Fruit fly (Drosophila melanogaster) whole organism, embryonic: ENCODE data around the gene pico.
A peak's percentile ranks its signal among the peaks of the same experiment; 100 is the strongest.

Experiments
- Abd-B ChIP-seq: fragments of 200-800 bp; sonication (Bioruptor generic); optimal IDR thresholded peaks from 2 replicates; lab custom pipeline; 2018; ENCODE audit warnings: missing biosample characterization, mild to moderate bottlenecking, missing genetic modification characterization, moderate library complexity
- BtbVII ChIP-seq: fragments of 200-800 bp; sonication (Bioruptor generic); optimal IDR thresholded peaks from 3 replicates; lab custom pipeline; 2017; ENCODE audit warnings: missing biosample characterization, mild to moderate bottlenecking, missing genetic modification characterization
- CG10462 ChIP-seq: fragments of 200-800 bp; sonication (Bioruptor generic); optimal IDR thresholded peaks from 2 replicates; lab custom pipeline; 2016; ENCODE audit warnings: missing biosample characterization, missing genetic modification characterization
- CG10543 ChIP-seq: fragments of 200-800 bp; sonication (Bioruptor generic); optimal IDR thresholded peaks from 3 replicates; lab custom pipeline; 2017; ENCODE audit warnings: missing biosample characterization, mild to moderate bottlenecking, missing genetic modification characterization, moderate library complexity
- CG12219 ChIP-seq: fragments of 200-800 bp; sonication (Bioruptor generic); optimal IDR thresholded peaks from 3 replicates; lab custom pipeline; 2018; ENCODE audit warnings: missing biosample characterization, mild to moderate bottlenecking, missing genetic modification characterization
- CG13123 ChIP-seq: fragments of 200-800 bp; sonication (Bioruptor generic); optimal IDR thresholded peaks from 2 replicates; lab custom pipeline; 2016; ENCODE audit warnings: missing biosample characterization, missing genetic modification characterization
- CG13624 ChIP-seq: fragments of 200-800 bp; sonication (Bioruptor generic); optimal IDR thresholded peaks from 2 replicates; lab custom pipeline; 2016; ENCODE audit warnings: missing biosample characterization, missing genetic modification characterization
- CG13894 ChIP-seq: fragments of 200-800 bp; sonication (Bioruptor generic); optimal IDR thresholded peaks from 3 replicates; lab custom pipeline; 2018; ENCODE audit warnings: missing biosample characterization, mild to moderate bottlenecking, missing genetic modification characterization, moderate library complexity
- CG14441 ChIP-seq: fragments of 200-800 bp; sonication (Bioruptor generic); IDR thresholded peaks from 2 replicates; pipeline ENCODE4 v1.3.6; 2022; ENCODE audit warnings: missing biosample characterization, missing genetic modification characterization
- CG15011 ChIP-seq: fragments of 200-800 bp; sonication (Bioruptor generic); optimal IDR thresholded peaks from 3 replicates; lab custom pipeline; 2018; ENCODE audit warnings: missing biosample characterization, mild to moderate bottlenecking, missing genetic modification characterization
- CG15269 ChIP-seq: fragments of 200-800 bp; sonication (Bioruptor generic); optimal IDR thresholded peaks from 2 replicates; lab custom pipeline; 2018; ENCODE audit warnings: missing biosample characterization, mild to moderate bottlenecking, missing genetic modification characterization, moderate library complexity
- CG15696 ChIP-seq: fragments of 200-800 bp; sonication (Bioruptor generic); optimal IDR thresholded peaks from 2 replicates; lab custom pipeline; 2019; ENCODE audit warnings: missing biosample characterization, mild to moderate bottlenecking, missing genetic modification characterization, moderate library complexity
- CG17829 ChIP-seq: fragments of 200-800 bp; optimal IDR thresholded peaks from 2 replicates; lab custom pipeline; 2019; ENCODE audit warnings: missing biosample characterization, mild to moderate bottlenecking, missing genetic modification characterization, moderate library complexity
- CG3065 ChIP-seq: fragments of 200-800 bp; sonication (Bioruptor generic); optimal IDR thresholded peaks from 2 replicates; lab custom pipeline; 2016; ENCODE audit warnings: missing biosample characterization, missing genetic modification characterization
- CG3995 ChIP-seq: fragments of 200-800 bp; sonication (Bioruptor generic); optimal IDR thresholded peaks from 3 replicates; lab custom pipeline; 2016; ENCODE audit warnings: missing biosample characterization, missing genetic modification characterization
- CG8359 ChIP-seq: fragments of 200-800 bp; sonication (Bioruptor generic); optimal IDR thresholded peaks from 2 replicates; lab custom pipeline; 2017; ENCODE audit warnings: missing biosample characterization, mild to moderate bottlenecking, missing genetic modification characterization, borderline replicate concordance
- CHES-1-like ChIP-seq: fragments of 200-800 bp; sonication (Bioruptor generic); optimal IDR thresholded peaks from 2 replicates; lab custom pipeline; 2016; ENCODE audit warnings: missing biosample characterization, missing genetic modification characterization
- Dad ChIP-seq: fragments of 200-800 bp; sonication (Bioruptor generic); optimal IDR thresholded peaks from 3 replicates; lab custom pipeline; 2016; ENCODE audit warnings: missing biosample characterization, missing genetic modification characterization
- E2f1 ChIP-seq: fragments of 200-800 bp; sonication (Bioruptor generic); IDR thresholded peaks from 2 replicates; pipeline ENCODE4 v1.3.6; 2022; ENCODE audit warnings: missing biosample characterization, missing genetic modification characterization
- Fer1 ChIP-seq: fragments of 200-800 bp; sonication (Bioruptor generic); optimal IDR thresholded peaks from 2 replicates; lab custom pipeline; 2017; ENCODE audit warnings: missing biosample characterization, mild to moderate bottlenecking, missing genetic modification characterization
- HLHmδ ChIP-seq: fragments of 200-800 bp; sonication (Bioruptor generic); optimal IDR thresholded peaks from 2 replicates; lab custom pipeline; 2018; ENCODE audit warnings: missing biosample characterization, mild to moderate bottlenecking, missing genetic modification characterization, moderate library complexity
- Hey ChIP-seq: fragments of 200-800 bp; sonication (Bioruptor generic); optimal IDR thresholded peaks from 3 replicates; lab custom pipeline; 2018; ENCODE audit warnings: missing biosample characterization, mild to moderate bottlenecking, missing genetic modification characterization
- Mrtf ChIP-seq: fragments of 200-800 bp; sonication (Bioruptor generic); IDR thresholded peaks from 3 replicates; pipeline ENCODE4 v1.3.6; 2022; ENCODE audit warnings: missing biosample characterization, missing genetic modification characterization
- Nf-YA ChIP-seq: fragments of 200-800 bp; sonication (Bioruptor generic); IDR thresholded peaks from 2 replicates; pipeline ENCODE4 v1.3.6; 2022; ENCODE audit warnings: missing biosample characterization, missing genetic modification characterization
- NfI ChIP-seq: fragments of 200-800 bp; sonication (Bioruptor generic); optimal IDR thresholded peaks from 3 replicates; lab custom pipeline; 2018; ENCODE audit warnings: missing biosample characterization, mild to moderate bottlenecking, missing genetic modification characterization, moderate library complexity
- Oaz ChIP-seq: fragments of 200-800 bp; sonication (Bioruptor generic); IDR thresholded peaks from 2 replicates; pipeline ENCODE4 v1.3.6; 2022; ENCODE audit warnings: missing biosample characterization, missing genetic modification characterization
- Pdp1 ChIP-seq, 2 experiments: fragments of 200-800 bp; sonication (Bioruptor generic); optimal IDR thresholded peaks; 3 replicates each; lab custom pipeline; 2016; ENCODE audit warnings: missing biosample characterization in 2 of 2, missing genetic modification characterization in 2 of 2, mild to moderate bottlenecking in 1 of 2, moderate library complexity in 1 of 2
- Ravus ChIP-seq: fragments of 200-800 bp; sonication (Bioruptor generic); IDR thresholded peaks from 2 replicates; pipeline ENCODE4 v1.3.6; 2022; ENCODE audit warnings: missing biosample characterization, missing genetic modification characterization
- Spps ChIP-seq: fragments of 200-800 bp; sonication (Bioruptor generic); optimal IDR thresholded peaks from 2 replicates; lab custom pipeline; 2018; ENCODE audit warnings: missing biosample characterization, mild to moderate bottlenecking, missing genetic modification characterization
- Sry-β ChIP-seq: fragments of 200-800 bp; sonication (Bioruptor generic); optimal IDR thresholded peaks from 2 replicates; lab custom pipeline; 2018; ENCODE audit warnings: missing biosample characterization, mild to moderate bottlenecking, missing genetic modification characterization, moderate library complexity
- Usf ChIP-seq: fragments of 200-800 bp; sonication (Bioruptor generic); optimal IDR thresholded peaks from 2 replicates; lab custom pipeline; 2017; ENCODE audit warnings: missing genotype, missing biosample characterization, missing genetic modification characterization
- cad ChIP-seq: fragments of >200 bp; optimal IDR thresholded peaks from 2 replicates; lab custom pipeline; 2017; ENCODE audit warnings: missing biosample characterization, missing genetic modification characterization
- chif ChIP-seq, 2 experiments: fragments of 200-800 bp; sonication (Bioruptor generic); optimal IDR thresholded peaks; 3 replicates each; lab custom pipeline; 2016; ENCODE audit warnings: missing biosample characterization in 2 of 2, missing genetic modification characterization in 2 of 2
- emc ChIP-seq: fragments of 200-800 bp; sonication (Bioruptor generic); optimal IDR thresholded peaks from 2 replicates; lab custom pipeline; 2016; ENCODE audit warnings: missing biosample characterization, missing genetic modification characterization
- en ChIP-seq: fragments of 200-800 bp; sonication (Bioruptor generic); optimal IDR thresholded peaks from 2 replicates; lab custom pipeline; 2016; ENCODE audit warnings: missing biosample characterization, missing genetic modification characterization
- gsb-n ChIP-seq: fragments of 200-800 bp; sonication (Bioruptor generic); optimal IDR thresholded peaks from 3 replicates; lab custom pipeline; 2018; ENCODE audit warnings: missing biosample characterization, mild to moderate bottlenecking, missing genetic modification characterization
- hbn ChIP-seq: fragments of 200-800 bp; sonication (Bioruptor generic); IDR thresholded peaks from 2 replicates; pipeline ENCODE4 v1.3.6; 2022; ENCODE audit warnings: missing biosample characterization, missing genetic modification characterization; ENCODE audit not compliant: partially characterized antibody
- ind ChIP-seq: fragments of 200-800 bp; sonication (Bioruptor generic); optimal IDR thresholded peaks from 3 replicates; lab custom pipeline; 2016; ENCODE audit warnings: missing biosample characterization, missing genetic modification characterization
- inv ChIP-seq: fragments of 200-800 bp; sonication (Bioruptor generic); IDR thresholded peaks from 2 replicates; pipeline ENCODE4 v1.3.6; 2022; ENCODE audit warnings: missing biosample characterization, missing genetic modification characterization; ENCODE audit not compliant: partially characterized antibody
- kni ChIP-seq: fragments of 200-800 bp; sonication (Bioruptor generic); optimal IDR thresholded peaks from 3 replicates; lab custom pipeline; 2017; ENCODE audit warnings: mild to moderate bottlenecking, missing biosample characterization, missing genetic modification reagents, missing genetic modification characterization
- knrl ChIP-seq: fragments of 200-800 bp; sonication (Bioruptor generic); IDR thresholded peaks from 3 replicates; pipeline ENCODE4 v1.3.6; 2022; ENCODE audit warnings: missing biosample characterization, missing genetic modification characterization; ENCODE audit not compliant: partially characterized antibody
- onecut ChIP-seq: fragments of 200-800 bp; sonication (Bioruptor generic); IDR thresholded peaks from 2 replicates; pipeline ENCODE4 v1.3.6; 2022; ENCODE audit warnings: missing biosample characterization, missing genetic modification characterization
- p53 ChIP-seq: fragments of 200-800 bp; sonication (Bioruptor generic); optimal IDR thresholded peaks from 2 replicates; lab custom pipeline; 2016; ENCODE audit warnings: missing biosample characterization, missing genetic modification characterization
- pfk ChIP-seq: fragments of 200-800 bp; sonication (Bioruptor generic); optimal IDR thresholded peaks from 2 replicates; lab custom pipeline; 2018; ENCODE audit warnings: missing biosample characterization, mild to moderate bottlenecking, missing genetic modification characterization, moderate library complexity
- pzg ChIP-seq: fragments of 200-800 bp; sonication (Bioruptor generic); optimal IDR thresholded peaks from 3 replicates; lab custom pipeline; 2018; ENCODE audit warnings: missing biosample characterization, mild to moderate bottlenecking, missing genetic modification characterization, moderate library complexity
- rib ChIP-seq: fragments of 200-800 bp; sonication (Bioruptor generic); IDR thresholded peaks from 2 replicates; pipeline ENCODE4 v1.3.6; 2022; ENCODE audit warnings: missing biosample characterization, missing genetic modification characterization
- sens-2 ChIP-seq: fragments of 200-800 bp; sonication (Bioruptor generic); IDR thresholded peaks from 2 replicates; pipeline ENCODE4 v1.3.6; 2022; ENCODE audit warnings: missing biosample characterization, missing genetic modification characterization
- wek ChIP-seq: fragments of 200-800 bp; sonication (Bioruptor generic); optimal IDR thresholded peaks from 3 replicates; lab custom pipeline; 2018; ENCODE audit warnings: missing biosample characterization, mild to moderate bottlenecking, missing genetic modification characterization, moderate library complexity
- zfh1 ChIP-seq: fragments of 200-800 bp; sonication (Bioruptor generic); IDR thresholded peaks from 3 replicates; pipeline ENCODE4 v1.3.6; 2022; ENCODE audit warnings: missing biosample characterization, missing genetic modification characterization

The pico gene

DNA sequence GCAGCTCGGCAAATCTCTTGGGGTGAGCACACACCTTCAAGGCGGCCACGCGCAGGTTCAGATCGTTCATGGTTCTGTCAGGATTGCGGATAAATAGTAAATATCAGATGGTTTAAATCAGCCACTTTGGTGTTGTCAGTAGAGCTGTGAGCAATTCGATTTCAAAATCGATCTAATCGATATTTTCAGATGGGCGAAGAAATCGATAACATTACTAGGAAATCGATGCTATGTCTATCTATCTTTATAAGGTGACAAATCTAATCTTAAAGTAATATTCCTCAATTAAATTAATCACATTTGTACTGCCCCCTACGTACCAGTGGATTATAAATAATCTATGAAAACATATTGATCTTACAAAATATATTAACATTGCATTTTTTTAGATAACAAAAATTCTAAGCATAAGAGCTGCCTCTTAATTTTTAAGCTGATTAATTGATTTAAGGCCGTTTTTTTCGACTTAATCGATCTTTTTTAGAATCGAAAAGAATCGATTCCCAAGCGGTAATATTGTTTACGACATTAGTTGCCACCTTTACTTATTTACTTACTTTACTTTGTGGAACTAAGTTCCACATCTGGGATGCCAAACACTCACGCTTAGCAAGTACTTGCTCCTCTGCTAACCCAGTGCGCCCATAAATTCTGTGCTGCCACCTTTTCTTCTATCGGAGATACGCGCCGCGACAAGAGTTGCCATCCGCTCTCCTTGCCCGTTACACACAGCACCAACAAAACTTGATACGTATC lies 13.7 kb upstream of the pico start, which contains the start of gene THADA (continued):
- 0 out of 2 replicates have a peak, but pooled peaks have one; percentile 23 for TF ChIP-seq CG14441
- TF ChIP-seq CG15269 = no peak
- peak; percentile 94 for TF ChIP-seq inv (GFP tag; lab: Robert Waterston, UW)
- peak; percentile 11 for TF ChIP-seq BtbVII (GFP tag; lab: Kevin White, UChicago)
- no peak for TF ChIP-seq Mrtf (GFP tag; lab: Robert Waterston, UW)
- no peak for TF ChIP-seq Ravus (GFP tag; lab: Robert Waterston, UW)
- peak; percentile 43 for TF ChIP-seq Abd-B (GFP tag; lab: Kevin White, UChicago)
- TF ChIP-seq en (GFP tag; lab: Kevin White, UChicago) = no peak
- TF ChIP-seq Spps = peak; percentile 2
- no peak for TF ChIP-seq CG8359 (GFP tag; lab: Kevin White, UChicago)
- TF ChIP-seq Hey (tag; lab: Kevin White, UChicago) = no peak
- TF ChIP-seq CG10462 (GFP tag; lab: Kevin White, UChicago) = no peak
- no peak for TF ChIP-seq wek (GFP tag; lab: Kevin White, UChicago)
- peak; percentile 92 for TF ChIP-seq hbn (GFP tag; lab: Robert Waterston, UW)
- no peak for TF ChIP-seq kni (GFP tag; lab: Kevin White, UChicago)
- no peak for TF ChIP-seq CG3065 (GFP tag; lab: Kevin White, UChicago)
- TF ChIP-seq cad (GFP tag; lab: Kevin White, UChicago) = no peak
- no peak for TF ChIP-seq CG15696 (tag; lab: Kevin White, UChicago)
- no peak for TF ChIP-seq gsb-n (tag; lab: Kevin White, UChicago)
- TF ChIP-seq Sry-β (GFP tag; lab: Kevin White, UChicago) = peak; percentile 43
- 0 out of 3 replicates have a peak, but pooled peaks have one; percentile 19 for TF ChIP-seq zfh1 (GFP tag; lab: Robert Waterston, UW)
- peak; percentile 44 for TF ChIP-seq CG13894 (tag; lab: Kevin White, UChicago)
- TF ChIP-seq CG13123 (GFP tag; lab: Kevin White, UChicago) = no peak
- peak; percentile 98 for TF ChIP-seq pzg (GFP tag; lab: Kevin White, UChicago)
- TF ChIP-seq sens-2 (GFP tag; lab: Robert Waterston, UW) = no peak
- TF ChIP-seq knrl (GFP tag; lab: Robert Waterston, UW) = peak; percentile 99
- no peak for TF ChIP-seq onecut (GFP tag; lab: Robert Waterston, UW)
- TF ChIP-seq p53 (GFP tag; lab: Kevin White, UChicago) = peak; percentile 36
- TF ChIP-seq rib (GFP tag; lab: Robert Waterston, UW) = no peak; the same call in 1 of the 2 replicates
- TF ChIP-seq CG13624 (GFP tag; lab: Kevin White, UChicago) = peak; percentile 27
- no peak for TF ChIP-seq E2f1 (GFP tag; lab: Robert Waterston, UW)
- peak; percentile 10 for TF ChIP-seq NfI (GFP tag; lab: Kevin White, UChicago)
- peak; percentile 36 for TF ChIP-seq CG17829 (tag; lab: Kevin White, UChicago)
- TF ChIP-seq Dad = no peak
- no peak for TF ChIP-seq pfk (GFP tag; lab: Kevin White, UChicago)
- no peak for TF ChIP-seq Usf (GFP tag; lab: Kevin White, UChicago)
- TF ChIP-seq Pdp1 (GFP tag; optimal IDR thresholded peaks at IDR 0.05; lab: Kevin White, UChicago) = peak; percentile 22 to 37
- TF ChIP-seq Nf-YA (GFP tag; lab: Robert Waterston, UW) = no peak
- peak; percentile 52 for TF ChIP-seq CHES-1-like
- no peak for TF ChIP-seq HLHmδ (GFP tag; lab: Kevin White, UChicago)
- no peak for TF ChIP-seq ind
- TF ChIP-seq CG12219 (GFP tag; lab: Kevin White, UChicago) = no peak
- peak; percentile 53 for TF ChIP-seq CG10543 (GFP tag; lab: Kevin White, UChicago)
- TF ChIP-seq CG3995 (GFP tag; lab: Kevin White, UChicago) = peak; percentile 16
- TF ChIP-seq chif (GFP tag; optimal IDR thresholded peaks at IDR 0.05; lab: Kevin White, UChicago) = peak; percentile 20 to 23
- TF ChIP-seq Fer1 = no peak
- no peak for TF ChIP-seq Oaz (GFP tag; lab: Robert Waterston, UW)
- no peak for TF ChIP-seq CG15011 (GFP tag; lab: Kevin White, UChicago)
- no peak for TF ChIP-seq emc
